Fruit fly (Drosophila melanogaster) whole organism, embryonic: ENCODE results near the gene tth.

ENCODE experiments used
- CG10366 ChIP-seq: fragments of 200-800 bp; sonication (Bioruptor generic); IDR thresholded peaks from 2 replicates; pipeline ENCODE4 v1.3.6; 2022; ENCODE audit warnings: missing biosample characterization, missing genetic modification characterization
- CG10565 ChIP-seq: fragments of 200-800 bp; sonication (Bioruptor generic); optimal IDR thresholded peaks from 3 replicates; lab custom pipeline; 2016; ENCODE audit warnings: missing biosample characterization, mild to moderate bottlenecking, missing genetic modification characterization
- CG10959 ChIP-seq: fragments of 200-800 bp; sonication (Bioruptor generic); IDR thresholded peaks from 2 replicates; pipeline ENCODE4 v1.3.6; 2022; ENCODE audit warnings: missing biosample characterization, missing genetic modification characterization
- CG11696 ChIP-seq: fragments of 200-800 bp; sonication (Bioruptor generic); IDR thresholded peaks from 2 replicates; pipeline ENCODE4 v1.3.6; 2022; ENCODE audit warnings: missing biosample characterization, missing genetic modification characterization
- CG12219 ChIP-seq: fragments of 200-800 bp; sonication (Bioruptor generic); optimal IDR thresholded peaks from 3 replicates; lab custom pipeline; 2018; ENCODE audit warnings: missing biosample characterization, mild to moderate bottlenecking, missing genetic modification characterization
- CG12299 ChIP-seq: fragments of 200-800 bp; sonication (Bioruptor generic); optimal IDR thresholded peaks from 2 replicates; lab custom pipeline; 2018; ENCODE audit warnings: missing biosample characterization, mild to moderate bottlenecking, missing genetic modification characterization
- CG13894 ChIP-seq: fragments of 200-800 bp; sonication (Bioruptor generic); optimal IDR thresholded peaks from 3 replicates; lab custom pipeline; 2018; ENCODE audit warnings: missing biosample characterization, mild to moderate bottlenecking, missing genetic modification characterization, moderate library complexity
- CG15601 ChIP-seq: fragments of 200-800 bp; sonication (Bioruptor generic); optimal IDR thresholded peaks from 3 replicates; lab custom pipeline; 2019; ENCODE audit warnings: missing biosample characterization, mild to moderate bottlenecking, missing genetic modification characterization, moderate library complexity
- CG17328 ChIP-seq: fragments of 200-800 bp; sonication (Bioruptor generic); IDR thresholded peaks from 2 replicates; pipeline ENCODE4 v1.3.6; 2022; ENCODE audit warnings: missing biosample characterization, missing genetic modification characterization
- CG2120 ChIP-seq: fragments of 200-800 bp; sonication (Bioruptor generic); optimal IDR thresholded peaks from 3 replicates; lab custom pipeline; 2016; ENCODE audit warnings: missing biosample characterization, missing genetic modification characterization
- CG2875 ChIP-seq: fragments of 200-800 bp; sonication (Bioruptor generic); optimal IDR thresholded peaks from 2 replicates; lab custom pipeline; 2017; ENCODE audit warnings: missing biosample characterization, mild to moderate bottlenecking, missing genetic modification characterization, missing genetic modification reagents
- CG31224 ChIP-seq: fragments of 200-800 bp; sonication (Bioruptor generic); IDR thresholded peaks from 2 replicates; pipeline ENCODE4 v1.3.6; 2022; ENCODE audit warnings: missing biosample characterization, missing genetic modification characterization
- CG31441 ChIP-seq: fragments of 200-800 bp; sonication (Bioruptor generic); IDR thresholded peaks from 2 replicates; pipeline ENCODE4 v1.3.6; 2022; ENCODE audit warnings: missing biosample characterization, missing genetic modification characterization
- CG3163 ChIP-seq: fragments of 200-800 bp; sonication (Bioruptor generic); optimal IDR thresholded peaks from 3 replicates; lab custom pipeline; 2016; ENCODE audit warnings: missing biosample characterization, missing genetic modification characterization
- CG32767 ChIP-seq: fragments of 200-800 bp; sonication (Bioruptor generic); IDR thresholded peaks from 2 replicates; pipeline ENCODE4 v1.3.6; 2022; ENCODE audit warnings: missing biosample characterization, missing genetic modification characterization
- CG34376 ChIP-seq: fragments of 200-800 bp; sonication (Bioruptor generic); optimal IDR thresholded peaks from 2 replicates; lab custom pipeline; 2018; ENCODE audit warnings: missing biosample characterization, mild to moderate bottlenecking, missing genetic modification characterization
- CG3726 ChIP-seq: fragments of 200-800 bp; sonication (Bioruptor generic); IDR thresholded peaks from 3 replicates; pipeline ENCODE4, ENCODE4 v1.3.6; 2022; ENCODE audit warnings: missing biosample characterization, missing genetic modification characterization
- CG3847 ChIP-seq: fragments of 200-800 bp; sonication (Bioruptor generic); IDR thresholded peaks from 2 replicates; pipeline ENCODE4 v1.3.6; 2022; ENCODE audit warnings: missing biosample characterization, missing genetic modification characterization
- CG3995 ChIP-seq: fragments of 200-800 bp; sonication (Bioruptor generic); optimal IDR thresholded peaks from 3 replicates; lab custom pipeline; 2016; ENCODE audit warnings: missing biosample characterization, missing genetic modification characterization
- CG4360 ChIP-seq: fragments of 200-800 bp; sonication (Bioruptor generic); IDR thresholded peaks from 2 replicates; pipeline ENCODE4 v1.3.6; 2022; ENCODE audit warnings: missing biosample characterization, missing genetic modification characterization
- CG4854 ChIP-seq: fragments of 200-800 bp; sonication (Bioruptor generic); optimal IDR thresholded peaks from 2 replicates; lab custom pipeline; 2016; ENCODE audit warnings: missing biosample characterization, missing genetic modification characterization, inconsistent platforms
- CG6683 ChIP-seq: fragments of 200-800 bp; sonication (Bioruptor generic); optimal IDR thresholded peaks from 2 replicates; lab custom pipeline; 2017; ENCODE audit warnings: missing biosample characterization, mild to moderate bottlenecking, missing genetic modification characterization, missing genetic modification reagents
- CG8765 ChIP-seq: fragments of 200-800 bp; sonication (Bioruptor generic); IDR thresholded peaks from 2 replicates; pipeline ENCODE4 v1.3.6; 2022; ENCODE audit warnings: missing biosample characterization, missing genetic modification characterization
- Camta ChIP-seq: fragments of 200-800 bp; sonication (Bioruptor generic); optimal IDR thresholded peaks from 2 replicates; lab custom pipeline; 2016; ENCODE audit warnings: missing biosample characterization, missing genetic modification characterization
- D19A ChIP-seq: fragments of 200-800 bp; optimal IDR thresholded peaks from 3 replicates; lab custom pipeline; 2019; ENCODE audit warnings: missing biosample characterization, mild to moderate bottlenecking, missing genetic modification characterization, moderate library complexity
- Doc2 ChIP-seq: fragments of 200-800 bp; sonication (Bioruptor generic); IDR thresholded peaks from 2 replicates; pipeline ENCODE4 v1.3.6; 2022; ENCODE audit warnings: missing biosample characterization, missing genetic modification characterization
- E2f1 ChIP-seq: fragments of 200-800 bp; sonication (Bioruptor generic); IDR thresholded peaks from 2 replicates; pipeline ENCODE4 v1.3.6; 2022; ENCODE audit warnings: missing biosample characterization, missing genetic modification characterization
- Fer3 ChIP-seq: fragments of 200-800 bp; sonication (Bioruptor generic); optimal IDR thresholded peaks from 2 replicates; lab custom pipeline; 2018; ENCODE audit warnings: missing biosample characterization, mild to moderate bottlenecking, missing genetic modification characterization, moderate library complexity
- H15 ChIP-seq: fragments of 200-800 bp; sonication (Bioruptor generic); IDR thresholded peaks from 3 replicates; pipeline ENCODE4 v1.3.6; 2022; ENCODE audit warnings: missing biosample characterization, missing genetic modification characterization
- Hsf ChIP-seq: fragments of 200-800 bp; sonication (Bioruptor generic); optimal IDR thresholded peaks from 3 replicates; lab custom pipeline; 2016; ENCODE audit warnings: missing biosample characterization, missing genetic modification characterization
- Mes4 ChIP-seq: fragments of 200-800 bp; sonication (Bioruptor generic); optimal IDR thresholded peaks from 2 replicates; lab custom pipeline; 2016; ENCODE audit warnings: missing biosample characterization, missing genetic modification characterization
- Nf-YB ChIP-seq: fragments of 200-800 bp; sonication (Bioruptor generic); optimal IDR thresholded peaks from 3 replicates; lab custom pipeline; 2019; ENCODE audit warnings: missing biosample characterization, mild to moderate bottlenecking, missing genetic modification characterization, moderate library complexity
- ase ChIP-seq: fragments of 200-800 bp; sonication (Bioruptor generic); IDR thresholded peaks from 3 replicates; pipeline ENCODE4 v1.3.6; 2022; ENCODE audit warnings: missing biosample characterization, missing genetic modification characterization
- caup ChIP-seq: fragments of 200-800 bp; sonication (Bioruptor generic); optimal IDR thresholded peaks from 3 replicates; lab custom pipeline; 2017; ENCODE audit warnings: missing biosample characterization, mild to moderate bottlenecking, missing genetic modification characterization, moderate library complexity; ENCODE audit not compliant: severe bottlenecking
- corto ChIP-seq: fragments of 200-800 bp; sonication (Bioruptor generic); optimal IDR thresholded peaks from 2 replicates; lab custom pipeline; 2016; ENCODE audit warnings: missing biosample characterization, mild to moderate bottlenecking, missing genetic modification characterization, moderate library complexity
- da ChIP-seq: fragments of 200-800 bp; sonication (Bioruptor generic); optimal IDR thresholded peaks from 2 replicates; lab custom pipeline; 2016; ENCODE audit warnings: missing biosample characterization, missing genetic modification characterization
- emc ChIP-seq: fragments of 200-800 bp; sonication (Bioruptor generic); optimal IDR thresholded peaks from 2 replicates; lab custom pipeline; 2016; ENCODE audit warnings: missing biosample characterization, missing genetic modification characterization
- ems ChIP-seq: fragments of 200-800 bp; sonication (Bioruptor generic); optimal IDR thresholded peaks from 3 replicates; lab custom pipeline; 2016; ENCODE audit warnings: missing biosample characterization, missing genetic modification characterization
- fd96Cb ChIP-seq: fragments of 200-800 bp; sonication (Bioruptor generic); optimal IDR thresholded peaks from 2 replicates; lab custom pipeline; 2018; ENCODE audit warnings: missing biosample characterization, mild to moderate bottlenecking, missing genetic modification characterization, moderate library complexity
- gcm ChIP-seq: fragments of 200-800 bp; sonication (Bioruptor generic); optimal IDR thresholded peaks from 2 replicates; lab custom pipeline; 2019; ENCODE audit warnings: missing biosample characterization, mild to moderate bottlenecking, missing genetic modification characterization, moderate library complexity
- ken ChIP-seq: fragments of 200-800 bp; sonication (Bioruptor generic); IDR thresholded peaks from 3 replicates; pipeline ENCODE4 v1.3.6; 2022; ENCODE audit warnings: missing biosample characterization, missing genetic modification characterization
- maf-S ChIP-seq: fragments of 200-800 bp; sonication (Bioruptor generic); optimal IDR thresholded peaks from 2 replicates; lab custom pipeline; 2016; ENCODE audit warnings: missing biosample characterization, missing genetic modification characterization
- nau ChIP-seq: fragments of 200-800 bp; sonication (Bioruptor generic); optimal IDR thresholded peaks from 3 replicates; lab custom pipeline; 2017; ENCODE audit warnings: missing biosample characterization, mild to moderate bottlenecking, missing genetic modification characterization, missing genetic modification reagents
- sc ChIP-seq, 3 experiments: fragments of >200 bp in 2 of 3; fragments of 200-800 bp in 1 of 3; sonication (Bioruptor generic) in 1 of 3; optimal IDR thresholded peaks; 2 replicates in 2 of 3; 3 replicates in 1 of 3; lab custom pipeline; 2017; ENCODE audit warnings: mild to moderate bottlenecking in 1 of 3, missing biosample characterization in 1 of 3, missing genetic modification characterization in 1 of 3, missing genetic modification reagents in 1 of 3
- schlank ChIP-seq: fragments of 200-800 bp; sonication (Bioruptor generic); optimal IDR thresholded peaks from 2 replicates; lab custom pipeline; 2018; ENCODE audit warnings: missing biosample characterization, mild to moderate bottlenecking, missing genetic modification characterization
- sens ChIP-seq: fragments of 200-800 bp; sonication (Bioruptor generic); peaks from one replicate; lab custom pipeline; 2016; ENCODE audit warnings: missing biosample characterization, missing genetic modification characterization
- shn ChIP-seq: fragments of 200-800 bp; sonication (Bioruptor generic); optimal IDR thresholded peaks from 3 replicates; lab custom pipeline; 2016; ENCODE audit warnings: missing biosample characterization, missing genetic modification characterization
- tll ChIP-seq, 2 experiments: fragments of 200-800 bp in 1 of 2; fragments of >200 bp in 1 of 2; sonication (Bioruptor generic) in 1 of 2; optimal IDR thresholded peaks; 2 replicates each; lab custom pipeline; 2017 to 2019; ENCODE audit warnings: missing biosample characterization in 2 of 2, missing genetic modification characterization in 2 of 2, mild to moderate bottlenecking in 1 of 2, moderate library complexity in 1 of 2
- trem ChIP-seq: fragments of 200-800 bp; optimal IDR thresholded peaks from 3 replicates; lab custom pipeline; 2019; ENCODE audit warnings: missing biosample characterization, mild to moderate bottlenecking, missing genetic modification characterization, moderate library complexity
- unpg ChIP-seq: fragments of 200-800 bp; sonication (Bioruptor generic); optimal IDR thresholded peaks from 3 replicates; lab custom pipeline; 2018; ENCODE audit warnings: missing biosample characterization, mild to moderate bottlenecking, missing genetic modification characterization, moderate library complexity

The tth gene

dm6 chrX:13572382-13572781 lies 44.0 kb downstream of the tth start (continued):
- no peak for TF ChIP-seq CG6683 (GFP tag; lab: Kevin White, UChicago)
- no peak for TF ChIP-seq CG8765 (GFP tag; lab: Robert Waterston, UW)
- TF ChIP-seq Fer3, result peak; percentile 23
- TF ChIP-seq emc (GFP tag; lab: Kevin White, UChicago), result no peak
- no peak for TF ChIP-seq Mes4 (GFP tag; lab: Kevin White, UChicago)
- no peak for TF ChIP-seq sc (optimal IDR thresholded peaks at IDR 0.05; lab: Kevin White, UChicago)
- peak; percentile 32 for TF ChIP-seq sc (GFP tag; optimal IDR thresholded peaks at IDR 0.05; lab: Kevin White, UChicago)
- peak; percentile 59 for TF ChIP-seq Hsf (GFP tag; lab: Kevin White, UChicago)
- peak; percentile 18 for TF ChIP-seq Nf-YB (GFP tag; lab: Kevin White, UChicago)
- peak; percentile 19 for TF ChIP-seq nau (GFP tag; lab: Kevin White, UChicago)
- no peak for TF ChIP-seq CG3995 (GFP tag; lab: Kevin White, UChicago)
- peak; percentile 17 for TF ChIP-seq CG15601
- TF ChIP-seq caup (GFP tag; lab: Kevin White, UChicago), result peak; percentile 31
- peak; percentile 46 for TF ChIP-seq ems (GFP tag; lab: Kevin White, UChicago)
- TF ChIP-seq D19A (tag; lab: Kevin White, UChicago), result peak; percentile 56
- TF ChIP-seq CG4854, result no peak
- TF ChIP-seq CG10565, result no peak
- peak; percentile 24 for TF ChIP-seq CG12219 (GFP tag; lab: Kevin White, UChicago)
- peak; percentile 34; the same call in 1 of the 2 replicates for TF ChIP-seq CG17328 (GFP tag; lab: Robert Waterston, UW)
- TF ChIP-seq CG10366 (GFP tag; lab: Robert Waterston, UW), result peak; percentile 43
- TF ChIP-seq shn, result peak; percentile 6
- peak; percentile 3 for TF ChIP-seq CG3163
- peak; percentile 72 for TF ChIP-seq CG31441 (GFP tag; lab: Robert Waterston, UW)
- TF ChIP-seq trem, result peak; percentile 23
- TF ChIP-seq fd96Cb (tag; lab: Kevin White, UChicago), result peak; percentile 77
- peak; percentile 8 for TF ChIP-seq maf-S (GFP tag; lab: Kevin White, UChicago)
- TF ChIP-seq ken, result 0 out of 3 replicates have a peak, but pooled peaks have one; percentile 8
- no peak for TF ChIP-seq CG3726
- TF ChIP-seq CG13894 (tag; lab: Kevin White, UChicago), result peak; percentile 1
- no peak for TF ChIP-seq ase
- no peak for TF ChIP-seq CG4360 (GFP tag; lab: Robert Waterston, UW)
- no peak for TF ChIP-seq da (GFP tag; lab: Kevin White, UChicago)
- TF ChIP-seq CG34376 (GFP tag; lab: Kevin White, UChicago), result no peak
- TF ChIP-seq CG3847, result peak; percentile 32; the same call in 1 of the 2 replicates
- TF ChIP-seq CG2875, result peak; percentile 54
- TF ChIP-seq gcm (GFP tag; lab: Kevin White, UChicago), result peak; percentile 37
- peak; percentile 95 for TF ChIP-seq sens (GFP tag; lab: Kevin White, UChicago)
- TF ChIP-seq CG2120, result peak; percentile 64
- 0 out of 2 replicates have a peak, but pooled peaks have one; percentile 12 for TF ChIP-seq CG11696
- TF ChIP-seq E2f1 (GFP tag; lab: Robert Waterston, UW), result peak; percentile 49
- TF ChIP-seq CG31224 (GFP tag; lab: Robert Waterston, UW), result 0 out of 2 replicates have a peak, but pooled peaks have one; percentile 15
- no peak for TF ChIP-seq CG10959
- peak; percentile 3 for TF ChIP-seq CG12299
- no peak for TF ChIP-seq Doc2
- 0 out of 2 replicates have a peak, but pooled peaks have one; percentile 29 for TF ChIP-seq CG32767 (GFP tag; lab: Robert Waterston, UW)
- TF ChIP-seq H15 (GFP tag; lab: Robert Waterston, UW), result no peak
- TF ChIP-seq unpg (GFP tag; lab: Kevin White, UChicago), result peak; percentile 65
- peak; percentile 31 for TF ChIP-seq Camta
- TF ChIP-seq corto (GFP tag; lab: Kevin White, UChicago), result no peak
- TF ChIP-seq schlank, result no peak
- no peak for TF ChIP-seq tll (GFP tag; optimal IDR thresholded peaks at IDR 0.05; lab: Kevin White, UChicago)
